Fruit fly (Drosophila melanogaster): ENCODE results near the gene sloth2.

The sloth2 gene

dm6 chrX:6993753-6994152 lies 17.4 kb upstream of the sloth2 start (continued):
- TF ChIP-seq grn (GFP tag; optimal IDR thresholded peaks at IDR 0.05) (no peak), CG8089 (GFP tag; optimal IDR thresholded peaks at IDR 0.05) (peak; percentile 57), chinmo (GFP tag; IDR thresholded peaks at IDR 0.05; ENCODE audit: partially characterized antibody) (0 out of 4 replicates have a peak, but pooled peaks have one; percentile 3), Usf (GFP tag; optimal IDR thresholded peaks at IDR 0.05) (peak; percentile 27), CG8765 (GFP tag; IDR thresholded peaks at IDR 0.05) (no peak), CG17802 (tag; optimal IDR thresholded peaks at IDR 0.05) (peak; percentile 21), z (GFP tag; IDR thresholded peaks at IDR 0.05) (peak; percentile 58; the same call in 1 of the 3 replicates), HmgZ (tag; optimal IDR thresholded peaks at IDR 0.05) (peak; percentile 56), Hey (tag; optimal IDR thresholded peaks at IDR 0.05) (no peak), sc (optimal IDR thresholded peaks at IDR 0.05) (no peak), sc (GFP tag; optimal IDR thresholded peaks at IDR 0.05) (no peak), CG7357 (GFP tag; IDR thresholded peaks at IDR 0.05) (peak; percentile 63; the same call in 1 of the 3 replicates), ci (GFP tag; IDR thresholded peaks at IDR 0.05) (peak; percentile 86), klu (GFP tag; IDR thresholded peaks at IDR 0.05) (peak; percentile 34; the same call in 1 of the 2 replicates), ewg (GFP tag; optimal IDR thresholded peaks at IDR 0.05) (peak; percentile 46), CHES-1-like (GFP tag; optimal IDR thresholded peaks at IDR 0.05) (peak; percentile 70), Ravus (GFP tag; IDR thresholded peaks at IDR 0.05) (peak; percentile 52), Hmr (GFP tag; optimal IDR thresholded peaks at IDR 0.05) (peak; percentile 76), zfh2 (GFP tag; optimal IDR thresholded peaks at IDR 0.05) (peak; percentile 66), unc-4 (GFP tag; IDR thresholded peaks at IDR 0.05; ENCODE audit: partially characterized antibody) (no peak), Ptx1 (GFP tag; IDR thresholded peaks at IDR 0.05) (peak; percentile 87), CG4617 (GFP tag; optimal IDR thresholded peaks at IDR 0.05; ENCODE audit: borderline replicate concordance) (peak; percentile 39), CG8388 (GFP tag; optimal IDR thresholded peaks at IDR 0.05) (peak; percentile 48), Lpt (GFP tag; optimal IDR thresholded peaks at IDR 0.05) (no peak), Six4 (GFP tag; optimal IDR thresholded peaks at IDR 0.05) (peak; percentile 49), Blimp-1 (GFP tag; optimal IDR thresholded peaks at IDR 0.05) (peak; percentile 63), CG6254 (GFP tag; optimal IDR thresholded peaks at IDR 0.05) (no peak), BtbVII (GFP tag; optimal IDR thresholded peaks at IDR 0.05) (peak; percentile 18), CG9797 (GFP tag; optimal IDR thresholded peaks at IDR 0.05) (no peak), Adf1 (GFP tag; IDR thresholded peaks at IDR 0.05) (peak; percentile 31; the same call in 1 of the 2 replicates), CG7786 (GFP tag; optimal IDR thresholded peaks at IDR 0.05) (peak; percentile 70), mirr (GFP tag; optimal IDR thresholded peaks at IDR 0.05) (no peak), CG13296 (GFP tag; optimal IDR thresholded peaks at IDR 0.05) (peak; percentile 35), CG3995 (GFP tag; optimal IDR thresholded peaks at IDR 0.05) (peak; percentile 34), repo (GFP tag; optimal IDR thresholded peaks at IDR 0.05) (peak; percentile 52), CG43689 (GFP tag; IDR thresholded peaks at IDR 0.05) (peak; percentile 61), CG3726 (GFP tag; IDR thresholded peaks at IDR 0.05) (no peak), slp2 (GFP tag; optimal IDR thresholded peaks at IDR 0.05) (peak; percentile 53), Hr51 (GFP tag; optimal IDR thresholded peaks at IDR 0.05) (peak; percentile 31 to 73), Poxn (GFP tag; IDR thresholded peaks at IDR 0.05) (peak; percentile 20; the same call in 1 of the 2 replicates), exex (tag; optimal IDR thresholded peaks at IDR 0.05) (peak; percentile 6), ATbp (GFP tag; optimal IDR thresholded peaks at IDR 0.05) (peak; percentile 66), dan (GFP tag; IDR thresholded peaks at IDR 0.05) (0 out of 2 replicates have a peak, but pooled peaks have one; percentile 22), CG6683 (GFP tag; optimal IDR thresholded peaks at IDR 0.05) (peak; percentile 8), Dip2 (GFP tag; IDR thresholded peaks at IDR 0.05) (no peak), CG12236 (GFP tag; optimal IDR thresholded peaks at IDR 0.05) (peak; percentile 26), Trl (optimal IDR thresholded peaks at IDR 0.05) (peak in 1 of 2 experiments; percentile 35), Trl (GFP tag; optimal IDR thresholded peaks at IDR 0.05) (peak; percentile 46), ems (GFP tag; optimal IDR thresholded peaks at IDR 0.05) (peak; percentile 64), croc (GFP tag; conservative IDR thresholded peaks at IDR 0.05) (peak; percentile 47; the same call in 2 of the 3 replicates), CG13894 (tag; optimal IDR thresholded peaks at IDR 0.05) (peak; percentile 44)
